Worm (Caenorhabditis elegans) whole organism, L1 larva: Measurements from ENCODE around the gene T09A12.8.

Experiments used
- C04F5.9 ChIP-seq: sonication (generic microtip); optimal IDR thresholded peaks from 2 replicates; lab custom pipeline; 2016; ENCODE audit warnings: missing genetic modification characterization, missing compliant biosample characterization
- C34B4.2 ChIP-seq: sonication (generic microtip); optimal IDR thresholded peaks from 2 replicates; lab custom pipeline; 2017; ENCODE audit warnings: mild to moderate bottlenecking, missing genetic modification characterization, missing compliant biosample characterization
- aha-1 ChIP-seq: fragments of 150-350 bp; optimal IDR thresholded peaks from 2 replicates; lab custom pipeline; 2014; ENCODE audit warnings: missing biosample characterization, missing genetic modification characterization
- alr-1 ChIP-seq: fragments of 200-800 bp; sonication (Bioruptor generic); optimal IDR thresholded peaks from 2 replicates; lab custom pipeline; 2018; ENCODE audit warnings: borderline replicate concordance, mild to moderate bottlenecking, missing genetic modification characterization, missing compliant biosample characterization
- blmp-1 ChIP-seq: fragments of 150-350 bp; optimal IDR thresholded peaks from 2 replicates; lab custom pipeline; 2014; ENCODE audit warnings: missing biosample characterization, missing genetic modification characterization
- ceh-63 ChIP-seq: fragments of 200-800 bp; sonication (Bioruptor generic); optimal IDR thresholded peaks from 2 replicates; lab custom pipeline; 2018; ENCODE audit warnings: mild to moderate bottlenecking, missing genetic modification characterization, missing compliant biosample characterization
- ceh-8 ChIP-seq: fragments of 200-800 bp; sonication (Bioruptor generic); optimal IDR thresholded peaks from 2 replicates; lab custom pipeline; 2018; ENCODE audit warnings: mild to moderate bottlenecking, missing genetic modification characterization, moderate library complexity, missing compliant biosample characterization
- ceh-82 ChIP-seq, 3 experiments: fragments of 150-350 bp in 1 of 3; sonication (generic microtip) in 2 of 3; optimal IDR thresholded peaks; 2 replicates each; lab custom pipeline; 2014 to 2017; ENCODE audit warnings: missing biosample characterization in 3 of 3, missing genetic modification characterization in 3 of 3
- ceh-88 ChIP-seq: fragments of 200-800 bp; sonication (Bioruptor generic); IDR thresholded peaks from 2 replicates; pipeline ENCODE4 v1.3.6; 2022; ENCODE audit warnings: missing genetic modification characterization, missing compliant biosample characterization
- ces-1 ChIP-seq: fragments of 150-350 bp; optimal IDR thresholded peaks from 2 replicates; lab custom pipeline; 2014; ENCODE audit warnings: missing biosample characterization, missing genetic modification reagents, missing genetic modification characterization
- dsc-1 ChIP-seq: sonication (generic microtip); optimal IDR thresholded peaks from 2 replicates; lab custom pipeline; 2016; ENCODE audit warnings: mild to moderate bottlenecking, missing genetic modification characterization, missing compliant biosample characterization
- efl-3 ChIP-seq: fragments of 200-800 bp; sonication (Bioruptor generic); optimal IDR thresholded peaks from 2 replicates; lab custom pipeline; 2018; ENCODE audit warnings: mild to moderate bottlenecking, missing genetic modification characterization, missing compliant biosample characterization
- egl-13 ChIP-seq: sonication (generic microtip); optimal IDR thresholded peaks from 2 replicates; lab custom pipeline; 2016; ENCODE audit warnings: missing genotype, missing genetic modification reagents, missing genetic modification characterization, missing compliant biosample characterization
- elt-3 ChIP-seq, 6 experiments: fragments of 150-350 bp in 1 of 6; sonication (generic microtip); optimal IDR thresholded peaks; 2 replicates each; lab custom pipeline; 2017 to 2018; ENCODE audit warnings: missing biosample characterization in 6 of 6, missing genetic modification characterization in 6 of 6, inconsistent platforms in 1 of 6
- ets-5 ChIP-seq: fragments of 200-800 bp; sonication (Bioruptor generic); IDR thresholded peaks from 2 replicates; pipeline ENCODE4 v1.3.6; 2022; ENCODE audit warnings: missing genetic modification characterization, missing compliant biosample characterization
- fkh-8 ChIP-seq: sonication (generic microtip); optimal IDR thresholded peaks from 2 replicates; lab custom pipeline; 2016; ENCODE audit warnings: mild to moderate bottlenecking, missing genetic modification characterization, missing compliant biosample characterization
- grh-1 ChIP-seq: fragments of 200-800 bp; sonication (Bioruptor generic); IDR thresholded peaks from 2 replicates; pipeline ENCODE4 v1.3.6; 2022; ENCODE audit warnings: missing genetic modification reagents, missing genetic modification characterization, missing compliant biosample characterization
- hlh-17 ChIP-seq: fragments of 200-800 bp; sonication (Bioruptor generic); optimal IDR thresholded peaks from 2 replicates; lab custom pipeline; 2018; ENCODE audit warnings: missing genetic modification characterization, mild to moderate bottlenecking, missing compliant biosample characterization, moderate library complexity, borderline replicate concordance
- hlh-4 ChIP-seq: sonication (generic microtip); optimal IDR thresholded peaks from 2 replicates; lab custom pipeline; 2016; ENCODE audit warnings: mild to moderate bottlenecking, missing genetic modification characterization, missing compliant biosample characterization
- hpl-2 ChIP-seq: fragments of 150-350 bp; optimal IDR thresholded peaks from 2 replicates; lab custom pipeline; 2014; ENCODE audit warnings: missing biosample characterization, missing genetic modification reagents, missing genetic modification characterization
- lin-13 ChIP-seq: fragments of 150-350 bp; optimal IDR thresholded peaks from 2 replicates; lab custom pipeline; 2014; ENCODE audit warnings: missing biosample characterization, missing genetic modification reagents, missing genetic modification characterization
- lin-14 ChIP-seq: fragments of 200-800 bp; sonication (Bioruptor generic); optimal IDR thresholded peaks from 2 replicates; lab custom pipeline; 2018; ENCODE audit warnings: mild to moderate bottlenecking, missing genetic modification characterization, moderate library complexity, missing compliant biosample characterization
- lin-39 ChIP-seq: fragments of 150-350 bp; optimal IDR thresholded peaks from 2 replicates; lab custom pipeline; 2014; ENCODE audit warnings: missing biosample characterization, missing genetic modification reagents, missing genetic modification characterization
- mdl-1 ChIP-seq, 2 experiments: fragments of 150-350 bp; optimal IDR thresholded peaks; 2 replicates each; lab custom pipeline; 2014 to 2017; ENCODE audit warnings: missing biosample characterization in 2 of 2, missing genetic modification characterization in 2 of 2, inconsistent platforms in 1 of 2
- mef-2 ChIP-seq: fragments of 150-350 bp; optimal IDR thresholded peaks from 2 replicates; lab custom pipeline; 2014; ENCODE audit warnings: missing biosample characterization, missing genetic modification characterization
- mep-1 ChIP-seq: fragments of 150-350 bp; optimal IDR thresholded peaks from 2 replicates; lab custom pipeline; 2014; ENCODE audit warnings: missing biosample characterization, missing genetic modification characterization
- nhr-11 ChIP-seq: fragments of 150-350 bp; optimal IDR thresholded peaks from 2 replicates; lab custom pipeline; 2014; ENCODE audit warnings: missing biosample characterization, missing genetic modification characterization
- nhr-12 ChIP-seq: sonication (generic microtip); optimal IDR thresholded peaks from 2 replicates; lab custom pipeline; 2017; ENCODE audit warnings: missing biosample characterization, missing genetic modification characterization
- nhr-47 ChIP-seq: sonication (generic microtip); optimal IDR thresholded peaks from 2 replicates; lab custom pipeline; 2016; ENCODE audit warnings: mild to moderate bottlenecking, missing genetic modification characterization, moderate library complexity, missing compliant biosample characterization
- nhr-84 ChIP-seq: sonication (generic microtip); optimal IDR thresholded peaks from 2 replicates; lab custom pipeline; 2017; ENCODE audit warnings: missing biosample characterization, missing genetic modification characterization
- nhr-85 ChIP-seq: sonication (generic microtip); peaks from one replicate; lab custom pipeline; 2016; ENCODE audit warnings: missing genetic modification characterization, inconsistent platforms, missing compliant biosample characterization
- pax-3 ChIP-seq: fragments of 200-800 bp; sonication (Bioruptor generic); optimal IDR thresholded peaks from 2 replicates; lab custom pipeline; 2018; ENCODE audit warnings: mild to moderate bottlenecking, missing genetic modification characterization, moderate library complexity, missing compliant biosample characterization
- rnt-1 ChIP-seq: sonication (generic microtip); optimal IDR thresholded peaks from 2 replicates; lab custom pipeline; 2016; ENCODE audit warnings: mild to moderate bottlenecking, missing genetic modification characterization, moderate library complexity, missing compliant biosample characterization
- skn-1 ChIP-seq: fragments of 150-350 bp; optimal IDR thresholded peaks from 2 replicates; lab custom pipeline; 2014; ENCODE audit warnings: missing biosample characterization, missing genetic modification characterization
- snpc-4 ChIP-seq: fragments of 150-350 bp; optimal IDR thresholded peaks from 2 replicates; lab custom pipeline; 2014; ENCODE audit warnings: missing biosample characterization, missing genetic modification characterization
- snu-23 ChIP-seq: sonication (generic microtip); optimal IDR thresholded peaks from 2 replicates; lab custom pipeline; 2016; ENCODE audit warnings: missing genetic modification characterization, missing compliant biosample characterization
- sox-4 ChIP-seq: sonication (generic microtip); optimal IDR thresholded peaks from 2 replicates; lab custom pipeline; 2016; ENCODE audit warnings: missing genetic modification characterization, missing compliant biosample characterization
- sptf-1 ChIP-seq: fragments of 150-350 bp; optimal IDR thresholded peaks from 2 replicates; lab custom pipeline; 2014; ENCODE audit warnings: missing biosample characterization, missing genetic modification characterization
- swsn-7 ChIP-seq: sonication (generic microtip); optimal IDR thresholded peaks from 2 replicates; lab custom pipeline; 2016; ENCODE audit warnings: missing genetic modification characterization, missing compliant biosample characterization
- tlp-1 ChIP-seq: fragments of 150-350 bp; optimal IDR thresholded peaks from 2 replicates; lab custom pipeline; 2014; ENCODE audit warnings: missing biosample characterization, missing genetic modification characterization
- unc-30 ChIP-seq: sonication (generic microtip); optimal IDR thresholded peaks from 2 replicates; lab custom pipeline; 2017; ENCODE audit warnings: missing biosample characterization, missing genetic modification characterization
- unc-98 ChIP-seq: fragments of 200-800 bp; sonication (Bioruptor generic); IDR thresholded peaks from 2 replicates; pipeline ENCODE4 v1.3.6; 2022; ENCODE audit warnings: missing genetic modification characterization, missing compliant biosample characterization
- vab-15 ChIP-seq: sonication (generic microtip); optimal IDR thresholded peaks from 2 replicates; lab custom pipeline; 2017; ENCODE audit warnings: missing genotype, mild to moderate bottlenecking, missing genetic modification characterization, missing compliant biosample characterization
- xbp-1 ChIP-seq: sonication (generic microtip); optimal IDR thresholded peaks from 2 replicates; lab custom pipeline; 2016; ENCODE audit warnings: missing genetic modification characterization, missing compliant biosample characterization
- zip-4 ChIP-seq: fragments of 200-800 bp; sonication (Bioruptor generic); optimal IDR thresholded peaks from 2 replicates; lab custom pipeline; 2018; ENCODE audit warnings: mild to moderate bottlenecking, missing genetic modification characterization, moderate library complexity, missing compliant biosample characterization
- ztf-11 ChIP-seq, 2 experiments: sonication (generic microtip); optimal IDR thresholded peaks; 2 replicates each; lab custom pipeline; 2016 to 2017; ENCODE audit warnings: missing genetic modification characterization in 2 of 2, missing biosample characterization in 1 of 2, missing compliant biosample characterization in 1 of 2

T09A12.8 gene

ce11 chrIV:8243599-8243998 is at the start of gene T09A12.8:
Gene T09A12.8, minus strand, starts transcription at chrIV:8243699.
- no peak for TF ChIP-seq ceh-63 (GFP tag; lab: Kevin White, UChicago)
- no peak for TF ChIP-seq snpc-4
- no peak for TF ChIP-seq ceh-88 (GFP tag; lab: Robert Waterston, UW)
- TF ChIP-seq mdl-1 (tag; optimal IDR thresholded peaks at IDR 0.05; lab: Kevin White, UChicago) = no peak
- no peak for TF ChIP-seq grh-1 (GFP tag; lab: Robert Waterston, UW)
- no peak for TF ChIP-seq xbp-1
- TF ChIP-seq skn-1 (tag; lab: Kevin White, UChicago) = no peak
- TF ChIP-seq egl-13 (tag; lab: Kevin White, UChicago) = no peak
- no peak for TF ChIP-seq alr-1 (tag; lab: Kevin White, UChicago)
- no peak for TF ChIP-seq fkh-8 (tag; lab: Kevin White, UChicago)
- TF ChIP-seq unc-30 (tag; lab: Kevin White, UChicago) = no peak
- no peak for TF ChIP-seq snu-23 (GFP tag; lab: Kevin White, UChicago)
- TF ChIP-seq rnt-1 (tag; lab: Kevin White, UChicago) = no peak

- TF ChIP-seq blmp-1 (no peak), lin-13 (GFP tag; lab: Kevin White, UChicago) (no peak), sptf-1 (tag; lab: Kevin White, UChicago) (no peak), nhr-84 (tag; lab: Kevin White, UChicago) (no peak), nhr-11 (tag; lab: Kevin White, UChicago) (no peak), ztf-11 (tag; optimal IDR thresholded peaks at IDR 0.05; lab: Kevin White, UChicago) (no peak), mdl-1 (tag; optimal IDR thresholded peaks at IDR 0.05; lab: Kevin White, UChicago) (no peak), hlh-17 (GFP tag; lab: Kevin White, UChicago) (no peak), mef-2 (tag; lab: Kevin White, UChicago) (no peak), hlh-4 (tag; lab: Kevin White, UChicago) (no peak), hpl-2 (GFP tag; lab: Kevin White, UChicago) (no peak), ets-5 (GFP tag; lab: Robert Waterston, UW) (no peak), nhr-85 (tag; lab: Kevin White, UChicago) (no peak), lin-39 (tag; lab: Kevin White, UChicago) (no peak), pax-3 (tag; lab: Kevin White, UChicago) (no peak), unc-98 (no peak), C04F5.9 (tag; lab: Kevin White, UChicago) (no peak)
These were observed 47.7 kb upstream of the T09A12.8 start, which contains the start of gene K07H8.2 for ce11 chrIV:8291232-8291631. Gene K07H8.2, plus strand, starts transcription at chrIV:8291532.

ce11 chrIV:8289580-8290323 is 46.3 kb upstream of the T09A12.8 start, which contains the start of gene daf-31:
Gene daf-31, plus strand, starts transcription at chrIV:8290273.
- TF ChIP-seq C34B4.2 (tag; lab: Kevin White, UChicago) = no peak
- TF ChIP-seq rnt-1 (tag; lab: Kevin White, UChicago) = peak; percentile 39
- no peak for TF ChIP-seq vab-15 (tag; lab: Kevin White, UChicago)
- peak; percentile 45 for TF ChIP-seq nhr-47
- no peak for TF ChIP-seq lin-39 (tag; lab: Kevin White, UChicago)
- no peak for TF ChIP-seq ceh-8
- TF ChIP-seq xbp-1 = peak; percentile 39
- no peak for TF ChIP-seq zip-4
- TF ChIP-seq sox-4 (tag; lab: Kevin White, UChicago) = no peak
- TF ChIP-seq unc-98 = no peak
- no peak for TF ChIP-seq mef-2 (tag; lab: Kevin White, UChicago)
- no peak for TF ChIP-seq ces-1 (GFP tag; lab: Kevin White, UChicago)
- no peak for TF ChIP-seq aha-1 (tag; lab: Kevin White, UChicago)
- TF ChIP-seq mep-1 (tag; lab: Kevin White, UChicago) = peak; percentile 69
- no peak for TF ChIP-seq nhr-12 (tag; lab: Kevin White, UChicago)
- no peak for TF ChIP-seq ceh-88 (GFP tag; lab: Robert Waterston, UW)
- peak; percentile 69 for TF ChIP-seq blmp-1
- TF ChIP-seq snpc-4 = peak; percentile 14
- TF ChIP-seq elt-3 (tag; optimal IDR thresholded peaks at IDR 0.05; lab: Kevin White, UChicago) = peak in 1 of 6 experiments; percentile 57
- no peak for TF ChIP-seq tlp-1
- TF ChIP-seq lin-14 (GFP tag; lab: Kevin White, UChicago) = no peak
- peak in 2 of 3 experiments; percentile 36 to 72 for TF ChIP-seq ceh-82 (tag; optimal IDR thresholded peaks at IDR 0.05; lab: Kevin White, UChicago)
- TF ChIP-seq sptf-1 (tag; lab: Kevin White, UChicago) = no peak
- TF ChIP-seq hlh-4 (tag; lab: Kevin White, UChicago) = no peak
- no peak for TF ChIP-seq ztf-11 (tag; optimal IDR thresholded peaks at IDR 0.05; lab: Kevin White, UChicago)
- peak; percentile 50 for TF ChIP-seq swsn-7 (tag; lab: Kevin White, UChicago)
- TF ChIP-seq efl-3 = no peak
- TF ChIP-seq dsc-1 (tag; lab: Kevin White, UChicago) = peak; percentile 35
- TF ChIP-seq grh-1 (GFP tag; lab: Robert Waterston, UW) = no peak
